Worm (Caenorhabditis elegans) whole organism, L1 larva: Measurements from ENCODE around the gene C04E6.7.

Experiments used
- C34B4.2 ChIP-seq: sonication (generic microtip); optimal IDR thresholded peaks from 2 replicates; lab custom pipeline; 2017; ENCODE audit warnings: mild to moderate bottlenecking, missing genetic modification characterization, missing compliant biosample characterization
- F16B12.6 ChIP-seq: fragments of 150-350 bp; optimal IDR thresholded peaks from 2 replicates; lab custom pipeline; 2014; ENCODE audit warnings: missing biosample characterization, missing genetic modification characterization
- Y116A8C.19 ChIP-seq: sonication (generic microtip); optimal IDR thresholded peaks from 2 replicates; lab custom pipeline; 2016; ENCODE audit warnings: missing compliant biosample characterization, missing genetic modification characterization, borderline replicate concordance
- aha-1 ChIP-seq: fragments of 150-350 bp; optimal IDR thresholded peaks from 2 replicates; lab custom pipeline; 2014; ENCODE audit warnings: missing biosample characterization, missing genetic modification characterization
- aly-2 ChIP-seq: fragments of 150-350 bp; optimal IDR thresholded peaks from 2 replicates; lab custom pipeline; 2014; ENCODE audit warnings: missing biosample characterization, missing genetic modification characterization
- blmp-1 ChIP-seq: fragments of 150-350 bp; optimal IDR thresholded peaks from 2 replicates; lab custom pipeline; 2014; ENCODE audit warnings: missing biosample characterization, missing genetic modification characterization
- ceh-8 ChIP-seq: fragments of 200-800 bp; sonication (Bioruptor generic); optimal IDR thresholded peaks from 2 replicates; lab custom pipeline; 2018; ENCODE audit warnings: mild to moderate bottlenecking, missing genetic modification characterization, moderate library complexity, missing compliant biosample characterization
- ceh-82 ChIP-seq, 3 experiments: fragments of 150-350 bp in 1 of 3; sonication (generic microtip) in 2 of 3; optimal IDR thresholded peaks; 2 replicates each; lab custom pipeline; 2014 to 2017; ENCODE audit warnings: missing biosample characterization in 3 of 3, missing genetic modification characterization in 3 of 3
- dpl-1 ChIP-seq, 3 experiments: fragments of 150-350 bp in 2 of 3; sonication (generic microtip) in 1 of 3; optimal IDR thresholded peaks; 2 replicates each; lab custom pipeline; 2014 to 2017; ENCODE audit warnings: missing biosample characterization in 3 of 3, missing genetic modification characterization in 3 of 3, missing genetic modification reagents in 3 of 3
- dsc-1 ChIP-seq: sonication (generic microtip); optimal IDR thresholded peaks from 2 replicates; lab custom pipeline; 2016; ENCODE audit warnings: mild to moderate bottlenecking, missing genetic modification characterization, missing compliant biosample characterization
- egl-13 ChIP-seq: sonication (generic microtip); optimal IDR thresholded peaks from 2 replicates; lab custom pipeline; 2016; ENCODE audit warnings: missing genotype, missing genetic modification reagents, missing genetic modification characterization, missing compliant biosample characterization
- egl-27 ChIP-seq, 2 experiments: fragments of 150-350 bp in 1 of 2; sonication (generic microtip); optimal IDR thresholded peaks; 3 replicates each; lab custom pipeline; 2017 to 2018; ENCODE audit warnings: missing biosample characterization in 2 of 2, missing genetic modification characterization in 2 of 2, missing genetic modification reagents in 2 of 2
- elt-3 ChIP-seq, 6 experiments: fragments of 150-350 bp in 1 of 6; sonication (generic microtip); optimal IDR thresholded peaks; 2 replicates each; lab custom pipeline; 2017 to 2018; ENCODE audit warnings: missing biosample characterization in 6 of 6, missing genetic modification characterization in 6 of 6, inconsistent platforms in 1 of 6
- ets-5 ChIP-seq: fragments of 200-800 bp; sonication (Bioruptor generic); IDR thresholded peaks from 2 replicates; pipeline ENCODE4 v1.3.6; 2022; ENCODE audit warnings: missing genetic modification characterization, missing compliant biosample characterization
- fos-1 ChIP-seq: fragments of 150-350 bp; optimal IDR thresholded peaks from 2 replicates; lab custom pipeline; 2014; ENCODE audit warnings: missing biosample characterization, missing genetic modification characterization
- hlh-17 ChIP-seq: fragments of 200-800 bp; sonication (Bioruptor generic); optimal IDR thresholded peaks from 2 replicates; lab custom pipeline; 2018; ENCODE audit warnings: missing genetic modification characterization, mild to moderate bottlenecking, missing compliant biosample characterization, moderate library complexity, borderline replicate concordance
- hlh-4 ChIP-seq: sonication (generic microtip); optimal IDR thresholded peaks from 2 replicates; lab custom pipeline; 2016; ENCODE audit warnings: mild to moderate bottlenecking, missing genetic modification characterization, missing compliant biosample characterization
- isw-1 ChIP-seq: fragments of 200-800 bp; sonication (Bioruptor generic); IDR thresholded peaks from 2 replicates; pipeline ENCODE4 v1.3.6; 2022; ENCODE audit warnings: missing genetic modification characterization, missing compliant biosample characterization
- jun-1 ChIP-seq: fragments of 150-350 bp; optimal IDR thresholded peaks from 2 replicates; lab custom pipeline; 2014; ENCODE audit warnings: missing biosample characterization, missing genetic modification reagents, missing genetic modification characterization
- lin-14 ChIP-seq: fragments of 200-800 bp; sonication (Bioruptor generic); optimal IDR thresholded peaks from 2 replicates; lab custom pipeline; 2018; ENCODE audit warnings: mild to moderate bottlenecking, missing genetic modification characterization, moderate library complexity, missing compliant biosample characterization
- lin-35 ChIP-seq, 2 experiments: fragments of 150-350 bp; optimal IDR thresholded peaks; 2 replicates each; lab custom pipeline; 2014; ENCODE audit warnings: missing biosample characterization in 2 of 2, missing genetic modification characterization in 2 of 2, missing genetic modification reagents in 2 of 2
- lir-3 ChIP-seq: sonication (generic microtip); optimal IDR thresholded peaks from 2 replicates; lab custom pipeline; 2016; ENCODE audit warnings: mild to moderate bottlenecking, missing genetic modification characterization, moderate library complexity, missing compliant biosample characterization; ENCODE audit not compliant: poor library complexity
- lsy-2 ChIP-seq, 2 experiments: fragments of 150-350 bp; optimal IDR thresholded peaks; 2 replicates each; lab custom pipeline; 2014; ENCODE audit warnings: missing biosample characterization in 2 of 2, missing genetic modification characterization in 2 of 2
- mdl-1 ChIP-seq, 2 experiments: fragments of 150-350 bp; optimal IDR thresholded peaks; 2 replicates each; lab custom pipeline; 2014 to 2017; ENCODE audit warnings: missing biosample characterization in 2 of 2, missing genetic modification characterization in 2 of 2, inconsistent platforms in 1 of 2
- mep-1 ChIP-seq: fragments of 150-350 bp; optimal IDR thresholded peaks from 2 replicates; lab custom pipeline; 2014; ENCODE audit warnings: missing biosample characterization, missing genetic modification characterization
- nhr-11 ChIP-seq: fragments of 150-350 bp; optimal IDR thresholded peaks from 2 replicates; lab custom pipeline; 2014; ENCODE audit warnings: missing biosample characterization, missing genetic modification characterization
- nhr-12 ChIP-seq: sonication (generic microtip); optimal IDR thresholded peaks from 2 replicates; lab custom pipeline; 2017; ENCODE audit warnings: missing biosample characterization, missing genetic modification characterization
- nhr-19 ChIP-seq: fragments of 200-800 bp; sonication (Bioruptor generic); conservative IDR thresholded peaks from 2 replicates; pipeline ENCODE4 v1.3.6; 2022; ENCODE audit warnings: missing genetic modification characterization, missing compliant biosample characterization
- nhr-71 ChIP-seq: sonication (generic microtip); optimal IDR thresholded peaks from 2 replicates; lab custom pipeline; 2016; ENCODE audit warnings: mild to moderate bottlenecking, missing genetic modification characterization, moderate library complexity, missing compliant biosample characterization
- nhr-77 ChIP-seq: fragments of 150-350 bp; optimal IDR thresholded peaks from 2 replicates; lab custom pipeline; 2014; ENCODE audit warnings: missing biosample characterization, missing genetic modification characterization
- nhr-85 ChIP-seq: sonication (generic microtip); peaks from one replicate; lab custom pipeline; 2016; ENCODE audit warnings: missing genetic modification characterization, inconsistent platforms, missing compliant biosample characterization
- nhr-90 ChIP-seq: sonication (generic microtip); optimal IDR thresholded peaks from 2 replicates; lab custom pipeline; 2016; ENCODE audit warnings: mild to moderate bottlenecking, missing genetic modification characterization, missing compliant biosample characterization; ENCODE audit not compliant: poor library complexity
- pqm-1 ChIP-seq: sonication (generic microtip); optimal IDR thresholded peaks from 3 replicates; lab custom pipeline; 2017; ENCODE audit warnings: missing biosample characterization, missing genetic modification characterization
- rnt-1 ChIP-seq: sonication (generic microtip); optimal IDR thresholded peaks from 2 replicates; lab custom pipeline; 2016; ENCODE audit warnings: mild to moderate bottlenecking, missing genetic modification characterization, moderate library complexity, missing compliant biosample characterization
- snu-23 ChIP-seq: sonication (generic microtip); optimal IDR thresholded peaks from 2 replicates; lab custom pipeline; 2016; ENCODE audit warnings: missing genetic modification characterization, missing compliant biosample characterization
- swsn-7 ChIP-seq: sonication (generic microtip); optimal IDR thresholded peaks from 2 replicates; lab custom pipeline; 2016; ENCODE audit warnings: missing genetic modification characterization, missing compliant biosample characterization
- xbp-1 ChIP-seq: sonication (generic microtip); optimal IDR thresholded peaks from 2 replicates; lab custom pipeline; 2016; ENCODE audit warnings: missing genetic modification characterization, missing compliant biosample characterization
- ztf-11 ChIP-seq, 2 experiments: sonication (generic microtip); optimal IDR thresholded peaks; 2 replicates each; lab custom pipeline; 2016 to 2017; ENCODE audit warnings: missing genetic modification characterization in 2 of 2, missing biosample characterization in 1 of 2, missing compliant biosample characterization in 1 of 2

Gene C04E6.7

ce11 chrV:5852084-5852483 lies 41.0 kb upstream of the C04E6.7 start:
- TF ChIP-seq rnt-1 (tag; lab: Kevin White, UChicago) = no peak
- peak; percentile 78 for TF ChIP-seq dsc-1 (tag; lab: Kevin White, UChicago)
- no peak for TF ChIP-seq egl-13

DNA sequence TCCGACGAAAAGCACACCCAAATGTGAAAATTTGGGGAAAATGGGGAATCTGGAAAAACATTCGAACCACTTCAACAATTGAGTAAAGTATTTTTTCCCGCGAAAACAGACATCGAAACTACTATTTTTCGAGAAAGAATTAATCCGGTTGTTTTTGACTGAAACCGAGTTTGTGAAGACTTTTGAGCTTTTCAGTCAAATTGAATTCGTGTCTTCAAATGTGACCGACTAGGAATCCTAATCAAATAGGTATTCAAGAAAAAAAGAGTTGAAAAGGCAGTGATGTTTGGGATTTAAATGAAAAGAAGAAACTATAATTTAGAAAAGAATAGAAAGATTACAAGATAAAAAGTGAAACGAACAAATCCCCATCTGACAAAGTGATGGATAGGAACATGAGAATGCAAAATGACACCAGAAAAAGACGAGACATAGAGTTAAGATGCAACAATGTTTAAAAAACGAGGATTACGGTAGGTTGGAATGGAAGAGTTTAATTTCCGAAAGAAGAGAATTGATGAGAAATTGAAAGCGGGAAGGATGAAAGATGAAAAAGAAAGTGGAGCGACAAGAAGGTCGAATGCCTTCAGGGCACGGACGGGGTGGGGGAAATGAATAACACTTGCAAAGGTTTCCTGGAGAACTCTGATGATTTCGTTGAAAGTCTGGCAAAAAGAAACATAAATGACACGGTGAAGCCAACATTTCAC lies 30.5 kb upstream of the C04E6.7 start, which contains the start of gene F26F12.8:
Gene F26F12.8 (minus strand): TSS at position 51 of the 710 bp plus-strand sequence.
- TF ChIP-seq ets-5 (GFP tag; lab: Robert Waterston, UW) (no peak), lin-14 (GFP tag; lab: Kevin White, UChicago) (peak; percentile 4), nhr-85 (tag; lab: Kevin White, UChicago) (peak; percentile 3), isw-1 (GFP tag; lab: Robert Waterston, UW) (no peak), blmp-1 (peak; percentile 59)

- no peak for TF ChIP-seq mep-1 (tag; lab: Kevin White, UChicago)
- no peak for TF ChIP-seq mdl-1 (tag; optimal IDR thresholded peaks at IDR 0.05; lab: Kevin White, UChicago)
- no peak for TF ChIP-seq blmp-1
- no peak for TF ChIP-seq pqm-1
- no peak for TF ChIP-seq xbp-1 (tag; lab: Kevin White, UChicago)
- no peak for TF ChIP-seq nhr-90 (tag; lab: Kevin White, UChicago)
- no peak for TF ChIP-seq nhr-19
- TF ChIP-seq fos-1 (tag; lab: Kevin White, UChicago) = no peak
- no peak for TF ChIP-seq dpl-1 (GFP tag; optimal IDR thresholded peaks at IDR 0.05; lab: Kevin White, UChicago)
- TF ChIP-seq egl-27 (tag; optimal IDR thresholded peaks at IDR 0.05; lab: Kevin White, UChicago) = no peak
- TF ChIP-seq C34B4.2 (tag; lab: Kevin White, UChicago) = no peak
- no peak for TF ChIP-seq ztf-11 (tag; optimal IDR thresholded peaks at IDR 0.05; lab: Kevin White, UChicago)
- no peak for TF ChIP-seq nhr-77 (tag; lab: Kevin White, UChicago)
- no peak for TF ChIP-seq F16B12.6
- no peak for TF ChIP-seq nhr-85 (tag; lab: Kevin White, UChicago)
- no peak for TF ChIP-seq lir-3 (tag; lab: Kevin White, UChicago)
- TF ChIP-seq snu-23 (GFP tag; lab: Kevin White, UChicago) = no peak
Measured at ce11 chrV:5865085-5865484, 28.0 kb upstream of the C04E6.7 start, which contains the start of gene F26F12.5. Gene F26F12.5 (minus strand): TSS chrV:5865185.

ce11 chrV:5869227-5869626 lies 23.9 kb upstream of the C04E6.7 start, which contains the start of gene F26F12.4:
Gene F26F12.4 (minus strand): TSS chrV:5869327.
- TF ChIP-seq lin-35 (GFP tag; optimal IDR thresholded peaks at IDR 0.05; lab: Kevin White, UChicago) = no peak

DNA sequence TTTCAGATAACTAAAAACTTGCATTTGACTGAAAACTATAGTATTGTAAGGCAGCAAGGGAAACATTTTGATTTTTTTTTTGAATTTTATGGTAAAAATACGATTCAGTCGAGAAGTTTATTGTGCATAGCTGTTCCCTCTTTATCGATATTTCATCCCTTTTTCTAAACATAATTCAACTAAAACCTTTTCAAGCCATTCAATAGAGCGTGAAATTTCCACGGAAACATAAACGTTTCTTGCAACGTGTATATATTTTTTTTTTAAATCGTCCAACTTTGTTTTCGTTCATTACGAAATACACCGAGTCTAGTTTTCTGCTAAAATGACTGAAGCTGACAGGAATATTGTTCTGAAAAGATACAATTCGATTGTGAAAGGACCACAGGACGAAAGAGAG lies 21.4 kb upstream of the C04E6.7 start, which contains the start of gene C02G6.2:
Gene C02G6.2 (plus strand): TSS at position 301 of the 400 bp plus-strand sequence.
- TF ChIP-seq elt-3 (tag; optimal IDR thresholded peaks at IDR 0.05; lab: Kevin White, UChicago) (no peak), nhr-12 (tag; lab: Kevin White, UChicago) (no peak), snu-23 (GFP tag; lab: Kevin White, UChicago) (no peak), Y116A8C.19 (tag; lab: Kevin White, UChicago) (no peak), rnt-1 (tag; lab: Kevin White, UChicago) (no peak), xbp-1 (tag; lab: Kevin White, UChicago) (no peak), lsy-2 (tag; optimal IDR thresholded peaks at IDR 0.05; lab: Kevin White, UChicago) (no peak), ceh-8 (GFP tag; lab: Kevin White, UChicago) (no peak), aha-1 (tag; lab: Kevin White, UChicago) (no peak), hlh-17 (GFP tag; lab: Kevin White, UChicago) (no peak), jun-1 (no peak), swsn-7 (tag; lab: Kevin White, UChicago) (no peak), hlh-4 (tag; lab: Kevin White, UChicago) (no peak), aly-2 (tag; lab: Kevin White, UChicago) (no peak), nhr-71 (tag; lab: Kevin White, UChicago) (no peak), ceh-82 (tag; optimal IDR thresholded peaks at IDR 0.05; lab: Kevin White, UChicago) (no peak), blmp-1 (no peak), nhr-11 (tag; lab: Kevin White, UChicago) (no peak)
